Worm (Caenorhabditis elegans) whole organism, L2 larva: ENCODE measurements around the gene dhs-18.

Experiments used
- ama-1 ChIP-seq: fragments of 150-350 bp; optimal IDR thresholded peaks from 2 replicates; lab custom pipeline; 2018; ENCODE audit warnings: inconsistent platforms
- dmd-4 ChIP-seq: sonication (generic microtip); optimal IDR thresholded peaks from 2 replicates; lab custom pipeline; 2017; ENCODE audit warnings: missing biosample characterization, missing genetic modification characterization
- nhr-25 ChIP-seq: fragments of 150-350 bp; sonication (generic microtip); optimal IDR thresholded peaks from 3 replicates; lab custom pipeline; 2014; ENCODE audit warnings: missing biosample characterization, missing genetic modification characterization
- nhr-6 ChIP-seq: fragments of 150-350 bp; optimal IDR thresholded peaks from 2 replicates; lab custom pipeline; 2014; ENCODE audit warnings: missing biosample characterization, missing genetic modification characterization
- ztf-11 ChIP-seq: sonication (generic microtip); optimal IDR thresholded peaks from 2 replicates; lab custom pipeline; 2017; ENCODE audit warnings: missing biosample characterization, missing genetic modification characterization

- peak; percentile 64 for TF ChIP-seq nhr-25 (tag; lab: Kevin White, UChicago)
- TF ChIP-seq ztf-11 = no peak
- TF ChIP-seq dmd-4 (tag; lab: Kevin White, UChicago) = no peak
- TF ChIP-seq ama-1 = no peak
- TF ChIP-seq nhr-6 = peak; percentile 13
Observed at ce11 chrV:11060239-11060984, 13.8 kb upstream of the dhs-18 start, which contains the start of gene T04C12.11.
